Fruit fly (Drosophila melanogaster) whole organism, embryonic: Measurements from ENCODE around the gene pigs.

Experiments used
- Antp ChIP-seq: fragments of 200-800 bp; sonication (Bioruptor generic); optimal IDR thresholded peaks from 3 replicates; lab custom pipeline; 2016; ENCODE audit warnings: missing biosample characterization, missing genetic modification characterization
- BEAF-32 ChIP-seq: fragments of 200-800 bp; sonication (Bioruptor generic); optimal IDR thresholded peaks from 3 replicates; lab custom pipeline; 2017; ENCODE audit warnings: missing biosample characterization, missing genetic modification characterization, mild to moderate bottlenecking, moderate library complexity, missing genetic modification reagents
- CG10147 ChIP-seq: fragments of 200-800 bp; sonication (Bioruptor generic); optimal IDR thresholded peaks from 2 replicates; lab custom pipeline; 2019; ENCODE audit warnings: missing biosample characterization, mild to moderate bottlenecking, missing genetic modification characterization, moderate library complexity
- CG10979 ChIP-seq: fragments of 200-800 bp; sonication (Bioruptor generic); optimal IDR thresholded peaks from 2 replicates; lab custom pipeline; 2018; ENCODE audit warnings: missing biosample characterization, mild to moderate bottlenecking, missing genetic modification characterization, moderate library complexity
- CG11456 ChIP-seq: fragments of 200-800 bp; sonication (Bioruptor generic); IDR thresholded peaks from 3 replicates; pipeline ENCODE4 v1.3.6; 2022; ENCODE audit warnings: missing biosample characterization, missing genetic modification characterization
- CG12236 ChIP-seq: fragments of 200-800 bp; sonication (Bioruptor generic); optimal IDR thresholded peaks from 2 replicates; lab custom pipeline; 2016; ENCODE audit warnings: missing biosample characterization, missing genetic modification characterization
- CG12744 ChIP-seq: fragments of 200-800 bp; sonication (Bioruptor generic); optimal IDR thresholded peaks from 2 replicates; lab custom pipeline; 2016; ENCODE audit warnings: missing biosample characterization, missing genetic modification characterization
- CG14710 ChIP-seq: fragments of 200-800 bp; sonication (Bioruptor generic); optimal IDR thresholded peaks from 3 replicates; lab custom pipeline; 2019; ENCODE audit warnings: missing biosample characterization, mild to moderate bottlenecking, missing genetic modification characterization, moderate library complexity
- CG15011 ChIP-seq: fragments of 200-800 bp; sonication (Bioruptor generic); optimal IDR thresholded peaks from 3 replicates; lab custom pipeline; 2018; ENCODE audit warnings: missing biosample characterization, mild to moderate bottlenecking, missing genetic modification characterization
- CG16863 ChIP-seq: fragments of 200-800 bp; sonication (Bioruptor generic); optimal IDR thresholded peaks from 3 replicates; lab custom pipeline; 2016; ENCODE audit warnings: missing biosample characterization, missing genetic modification characterization
- CG17186 ChIP-seq: fragments of 200-800 bp; sonication (Bioruptor generic); optimal IDR thresholded peaks from 3 replicates; lab custom pipeline; 2017; ENCODE audit warnings: missing biosample characterization, missing genetic modification reagents, missing genetic modification characterization
- CG1792 ChIP-seq: fragments of 200-800 bp; sonication (Bioruptor generic); optimal IDR thresholded peaks from 2 replicates; lab custom pipeline; 2016; ENCODE audit warnings: missing biosample characterization, missing genetic modification characterization
- CG1832 ChIP-seq: fragments of 200-800 bp; sonication (Bioruptor generic); optimal IDR thresholded peaks from 2 replicates; lab custom pipeline; 2017; ENCODE audit warnings: missing biosample characterization, mild to moderate bottlenecking, missing genetic modification characterization, inconsistent platforms
- CG30020 ChIP-seq: fragments of 200-800 bp; optimal IDR thresholded peaks from 2 replicates; lab custom pipeline; 2019; ENCODE audit warnings: missing biosample characterization, mild to moderate bottlenecking, missing genetic modification characterization, moderate library complexity
- CG31388 ChIP-seq: fragments of 200-800 bp; sonication (Bioruptor generic); optimal IDR thresholded peaks from 2 replicates; lab custom pipeline; 2016; ENCODE audit warnings: missing biosample characterization, missing genetic modification characterization
- CG3281 ChIP-seq: fragments of 200-800 bp; sonication (Bioruptor generic); optimal IDR thresholded peaks from 3 replicates; lab custom pipeline; 2017; ENCODE audit warnings: missing biosample characterization, mild to moderate bottlenecking, missing genetic modification characterization
- CG4282 ChIP-seq: fragments of 200-800 bp; sonication (Bioruptor generic); optimal IDR thresholded peaks from 2 replicates; lab custom pipeline; 2016; ENCODE audit warnings: missing biosample characterization, missing genetic modification characterization
- CG4730 ChIP-seq: fragments of 200-800 bp; sonication (Bioruptor generic); IDR thresholded peaks from 2 replicates; pipeline ENCODE4 v1.3.6; 2022; ENCODE audit warnings: missing biosample characterization, missing genetic modification characterization
- CG6654 ChIP-seq: fragments of 200-800 bp; sonication (Bioruptor generic); optimal IDR thresholded peaks from 2 replicates; lab custom pipeline; 2017; ENCODE audit warnings: missing biosample characterization, mild to moderate bottlenecking, missing genetic modification characterization
- CG7372 ChIP-seq: fragments of 200-800 bp; sonication (Bioruptor generic); IDR thresholded peaks from 2 replicates; pipeline ENCODE4 v1.3.6; 2022; ENCODE audit warnings: missing biosample characterization, missing genetic modification characterization
- CG8359 ChIP-seq: fragments of 200-800 bp; sonication (Bioruptor generic); optimal IDR thresholded peaks from 2 replicates; lab custom pipeline; 2017; ENCODE audit warnings: missing biosample characterization, mild to moderate bottlenecking, missing genetic modification characterization, borderline replicate concordance
- CG8924 ChIP-seq: fragments of 200-800 bp; optimal IDR thresholded peaks from 3 replicates; lab custom pipeline; 2019; ENCODE audit warnings: missing biosample characterization, mild to moderate bottlenecking, missing genetic modification characterization, moderate library complexity
- CTCF ChIP-seq: fragments of 200-800 bp; sonication (Bioruptor generic); optimal IDR thresholded peaks from 2 replicates; lab custom pipeline; 2017; ENCODE audit warnings: missing biosample characterization, mild to moderate bottlenecking, missing genetic modification characterization, moderate library complexity
- CkIIα-i1 ChIP-seq: fragments of 200-800 bp; sonication (Bioruptor generic); IDR thresholded peaks from 2 replicates; pipeline ENCODE4 v1.3.6; 2022; ENCODE audit warnings: missing biosample characterization, missing genetic modification characterization
- CrebB ChIP-seq: fragments of 200-800 bp; sonication (Bioruptor generic); optimal IDR thresholded peaks from 3 replicates; lab custom pipeline; 2018; ENCODE audit warnings: missing biosample characterization, mild to moderate bottlenecking, missing genetic modification characterization
- D ChIP-seq, 2 experiments: fragments of 200-800 bp in 1 of 2; fragments of >200 bp in 1 of 2; sonication (Bioruptor generic) in 1 of 2; optimal IDR thresholded peaks; 2 replicates in 1 of 2; 3 replicates in 1 of 2; lab custom pipeline; 2017; ENCODE audit warnings: mild to moderate bottlenecking in 1 of 2, missing biosample characterization in 1 of 2, missing genetic modification characterization in 1 of 2, missing genetic modification reagents in 1 of 2
- Dref ChIP-seq: fragments of 200-800 bp; sonication (Bioruptor generic); IDR thresholded peaks from 2 replicates; pipeline ENCODE4 v1.3.6; 2022; ENCODE audit warnings: missing biosample characterization, missing genetic modification characterization
- Gsc ChIP-seq: fragments of 200-800 bp; sonication (Bioruptor generic); IDR thresholded peaks from 2 replicates; pipeline ENCODE4 v1.3.6; 2022; ENCODE audit warnings: missing biosample characterization, missing genetic modification characterization
- Gug ChIP-seq: fragments of 200-800 bp; sonication (Bioruptor generic); IDR thresholded peaks from 4 replicates; pipeline ENCODE4 v1.3.6; 2022; ENCODE audit warnings: missing biosample characterization, missing genetic modification characterization
- HHEX ChIP-seq: fragments of 200-800 bp; sonication (Bioruptor generic); optimal IDR thresholded peaks from 3 replicates; lab custom pipeline; 2017; ENCODE audit warnings: missing biosample characterization, mild to moderate bottlenecking, missing genetic modification characterization, missing genetic modification reagents
- NC2α ChIP-seq: fragments of 200-800 bp; sonication (Bioruptor generic); optimal IDR thresholded peaks from 2 replicates; lab custom pipeline; 2016; ENCODE audit warnings: missing biosample characterization, missing genetic modification characterization
- NFAT ChIP-seq: fragments of 200-800 bp; sonication (Bioruptor generic); IDR thresholded peaks from 2 replicates; pipeline ENCODE4 v1.3.6; 2022; ENCODE audit warnings: missing biosample characterization, missing genetic modification characterization
- Sox100B ChIP-seq: fragments of 200-800 bp; sonication (Bioruptor generic); optimal IDR thresholded peaks from 3 replicates; lab custom pipeline; 2018; ENCODE audit warnings: missing biosample characterization, mild to moderate bottlenecking, missing genetic modification characterization
- abd-A ChIP-seq: fragments of 200-800 bp; sonication (Bioruptor generic); optimal IDR thresholded peaks from 3 replicates; lab custom pipeline; 2019; ENCODE audit warnings: missing biosample characterization, mild to moderate bottlenecking, missing genetic modification characterization, moderate library complexity
- al ChIP-seq: fragments of 200-800 bp; sonication (Bioruptor generic); IDR thresholded peaks from 2 replicates; pipeline ENCODE4 v1.3.6; 2022; ENCODE audit warnings: missing biosample characterization, missing genetic modification characterization
- ap ChIP-seq: fragments of 200-800 bp; sonication (Bioruptor generic); IDR thresholded peaks from 2 replicates; pipeline ENCODE4 v1.3.6; 2022; ENCODE audit warnings: missing biosample characterization, missing genetic modification characterization
- ci ChIP-seq: fragments of 200-800 bp; sonication (Bioruptor generic); IDR thresholded peaks from 3 replicates; pipeline ENCODE4 v1.3.6; 2022; ENCODE audit warnings: missing biosample characterization, missing genetic modification characterization
- crp ChIP-seq, 2 experiments: fragments of 200-800 bp; sonication (Bioruptor generic); optimal IDR thresholded peaks; 2 replicates in 1 of 2; 3 replicates in 1 of 2; lab custom pipeline; 2017; ENCODE audit warnings: missing biosample characterization in 2 of 2, missing genetic modification characterization in 2 of 2, mild to moderate bottlenecking in 1 of 2, moderate library complexity in 1 of 2
- cwo ChIP-seq: fragments of 200-800 bp; sonication (Bioruptor generic); optimal IDR thresholded peaks from 3 replicates; lab custom pipeline; 2017; ENCODE audit warnings: missing biosample characterization, missing genetic modification characterization, mild to moderate bottlenecking, moderate library complexity, missing genetic modification reagents
- dm ChIP-seq: fragments of 200-800 bp; sonication (Bioruptor generic); optimal IDR thresholded peaks from 3 replicates; lab custom pipeline; 2016; ENCODE audit warnings: missing biosample characterization, missing genetic modification characterization
- dmrt99B ChIP-seq: fragments of 200-800 bp; sonication (Bioruptor generic); optimal IDR thresholded peaks from 2 replicates; lab custom pipeline; 2018; ENCODE audit warnings: missing biosample characterization, mild to moderate bottlenecking, missing genetic modification characterization, moderate library complexity
- dysf ChIP-seq: fragments of 200-800 bp; sonication (Bioruptor generic); IDR thresholded peaks from 3 replicates; pipeline ENCODE4 v1.3.6; 2022; ENCODE audit warnings: missing biosample characterization, missing genetic modification characterization
- fru ChIP-seq: fragments of >200 bp; optimal IDR thresholded peaks from 2 replicates; lab custom pipeline; 2017
- gsb-n ChIP-seq: fragments of 200-800 bp; sonication (Bioruptor generic); optimal IDR thresholded peaks from 3 replicates; lab custom pipeline; 2018; ENCODE audit warnings: missing biosample characterization, mild to moderate bottlenecking, missing genetic modification characterization
- nmo ChIP-seq: fragments of 200-800 bp; sonication (Bioruptor generic); optimal IDR thresholded peaks from 2 replicates; lab custom pipeline; 2018; ENCODE audit warnings: missing biosample characterization, mild to moderate bottlenecking, missing genetic modification characterization, moderate library complexity
- pb ChIP-seq: fragments of 200-800 bp; sonication (Bioruptor generic); optimal IDR thresholded peaks from 3 replicates; lab custom pipeline; 2016; ENCODE audit warnings: missing biosample characterization, missing genetic modification characterization
- sens ChIP-seq: fragments of 200-800 bp; sonication (Bioruptor generic); peaks from one replicate; lab custom pipeline; 2016; ENCODE audit warnings: missing biosample characterization, missing genetic modification characterization
- seq ChIP-seq: fragments of 200-800 bp; sonication (Bioruptor generic); IDR thresholded peaks from 2 replicates; pipeline ENCODE4 v1.3.6; 2022; ENCODE audit warnings: missing biosample characterization, missing genetic modification characterization
- slbo ChIP-seq: fragments of 200-800 bp; sonication (Bioruptor generic); IDR thresholded peaks from 2 replicates; pipeline ENCODE4 v1.3.6; 2022; ENCODE audit warnings: missing biosample characterization, missing genetic modification characterization
- slp2 ChIP-seq: fragments of 200-800 bp; sonication (Bioruptor generic); optimal IDR thresholded peaks from 2 replicates; lab custom pipeline; 2016; ENCODE audit warnings: missing biosample characterization, missing genetic modification characterization
- unc-4 ChIP-seq: fragments of 200-800 bp; sonication (Bioruptor generic); IDR thresholded peaks from 2 replicates; pipeline ENCODE4 v1.3.6; 2022; ENCODE audit warnings: missing biosample characterization, missing genetic modification characterization; ENCODE audit not compliant: partially characterized antibody
- zen2 ChIP-seq: fragments of 200-800 bp; sonication (Bioruptor generic); IDR thresholded peaks from 3 replicates; pipeline ENCODE4 v1.3.6; 2022; ENCODE audit warnings: missing biosample characterization, missing genetic modification characterization; ENCODE audit not compliant: partially characterized antibody

Gene pigs

DNA sequence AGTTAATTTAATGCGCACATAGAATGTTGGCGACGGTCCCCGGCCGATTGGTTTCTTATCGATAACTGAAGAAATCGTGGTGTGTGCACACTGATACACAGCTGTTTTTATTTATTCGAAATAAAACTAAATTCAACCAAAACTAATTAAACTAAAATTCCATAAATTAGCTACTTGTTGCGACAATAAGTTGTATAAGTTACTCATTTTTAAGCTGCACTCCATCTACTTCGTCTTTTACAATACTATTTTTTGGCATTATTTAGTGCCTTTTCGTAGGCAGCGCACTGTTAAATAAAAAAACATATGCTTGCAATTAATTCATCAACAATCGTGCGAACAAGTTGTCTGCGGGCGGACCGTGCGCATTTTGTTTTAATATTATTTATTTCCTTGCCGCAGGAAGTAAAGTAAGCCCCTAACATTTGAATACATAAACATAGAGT is 61.6 kb downstream of the pigs start, which contains the start of the genes CG3224 and Ctr1A (continued):
- TF ChIP-seq CG14710 (peak; percentile 100), Dref (peak; percentile 69), NC2α (GFP tag; lab: Kevin White, UChicago) (no peak), gsb-n (tag; lab: Kevin White, UChicago) (no peak), ci (GFP tag; lab: Robert Waterston, UW) (no peak), CG10147 (GFP tag; lab: Kevin White, UChicago) (no peak), dmrt99B (no peak), CkIIα-i1 (no peak), ap (GFP tag; lab: Robert Waterston, UW) (no peak), seq (no peak), Gug (GFP tag; lab: Robert Waterston, UW) (no peak), CG15011 (GFP tag; lab: Kevin White, UChicago) (no peak), Antp (no peak), CG1832 (GFP tag; lab: Kevin White, UChicago) (no peak), NFAT (no peak), al (no peak), crp (GFP tag; optimal IDR thresholded peaks at IDR 0.05; lab: Kevin White, UChicago) (peak; percentile 51 to 89), CrebB (tag; lab: Kevin White, UChicago) (no peak), Sox100B (GFP tag; lab: Kevin White, UChicago) (no peak), CG4730 (GFP tag; lab: Robert Waterston, UW) (no peak), nmo (GFP tag; lab: Kevin White, UChicago) (peak; percentile 24), cwo (GFP tag; lab: Kevin White, UChicago) (no peak), dm (GFP tag; lab: Kevin White, UChicago) (peak; percentile 16), CG3281 (GFP tag; lab: Kevin White, UChicago) (no peak), D (optimal IDR thresholded peaks at IDR 0.05; lab: Kevin White, UChicago) (no peak), D (GFP tag; optimal IDR thresholded peaks at IDR 0.05; lab: Kevin White, UChicago) (no peak), CTCF (GFP tag; lab: Kevin White, UChicago) (no peak), CG8924 (tag; lab: Kevin White, UChicago) (no peak), CG6654 (GFP tag; lab: Kevin White, UChicago) (no peak), unc-4 (GFP tag; lab: Robert Waterston, UW) (peak; percentile 54; the same call in 1 of the 2 replicates), slbo (GFP tag; lab: Robert Waterston, UW) (no peak), CG17186 (no peak), pb (GFP tag; lab: Kevin White, UChicago) (no peak), slp2 (no peak), sens (peak; percentile 32), Gsc (GFP tag; lab: Robert Waterston, UW) (no peak), zen2 (GFP tag; lab: Robert Waterston, UW) (no peak), CG10979 (tag; lab: Kevin White, UChicago) (no peak), HHEX (no peak), CG1792 (GFP tag; lab: Kevin White, UChicago) (no peak), CG8359 (GFP tag; lab: Kevin White, UChicago) (no peak), CG12236 (GFP tag; lab: Kevin White, UChicago) (no peak), CG7372 (GFP tag; lab: Robert Waterston, UW) (no peak), CG12744 (GFP tag; lab: Kevin White, UChicago) (no peak), fru (lab: Kevin White, UChicago) (no peak), CG11456 (GFP tag; lab: Robert Waterston, UW) (no peak), CG16863 (no peak), CG4282 (GFP tag; lab: Kevin White, UChicago) (no peak), abd-A (tag; lab: Kevin White, UChicago) (peak; percentile 62), CG31388 (GFP tag; lab: Kevin White, UChicago) (no peak), BEAF-32 (peak; percentile 57), dysf (GFP tag; lab: Robert Waterston, UW) (no peak), CG30020 (tag; lab: Kevin White, UChicago) (peak; percentile 18)
